Fruit fly (Drosophila melanogaster): ENCODE results near the gene CG5114.

CG5114 gene

dm6 chr3L:15013957-15014692 is 31.5 kb downstream of the CG5114 start, which contains the start of gene Reck (continued):
- TF ChIP-seq CG2875 (GFP tag; optimal IDR thresholded peaks at IDR 0.05) (peak; percentile 76), CG34422 (GFP tag; IDR thresholded peaks at IDR 0.05) (peak; percentile 78), Atf3 (GFP tag; optimal IDR thresholded peaks at IDR 0.05) (peak; percentile 3), nerfin-2 (GFP tag; IDR thresholded peaks at IDR 0.05; ENCODE audit: partially characterized antibody) (no peak), chn (GFP tag; optimal IDR thresholded peaks at IDR 0.05) (peak; percentile 38), CG4820 (GFP tag; optimal IDR thresholded peaks at IDR 0.05) (peak; percentile 78), CG17829 (tag; optimal IDR thresholded peaks at IDR 0.05) (peak; percentile 89), CG6791 (GFP tag; IDR thresholded peaks at IDR 0.05; ENCODE audit: partially characterized antibody) (no peak), Ets97D (GFP tag; optimal IDR thresholded peaks at IDR 0.05) (peak; percentile 29), Fer3 (tag; optimal IDR thresholded peaks at IDR 0.05) (peak; percentile 79), nom (GFP tag; optimal IDR thresholded peaks at IDR 0.05) (peak; percentile 80), hbn (GFP tag; IDR thresholded peaks at IDR 0.05; ENCODE audit: partially characterized antibody) (no peak), zfh2 (GFP tag; optimal IDR thresholded peaks at IDR 0.05) (no peak), Poxn (GFP tag; IDR thresholded peaks at IDR 0.05) (no peak), CG13424 (tag; optimal IDR thresholded peaks at IDR 0.05) (peak; percentile 81), CG10321 (GFP tag; IDR thresholded peaks at IDR 0.05) (peak; percentile 59; the same call in 1 of the 2 replicates), slbo (GFP tag; IDR thresholded peaks at IDR 0.05) (peak; percentile 77), CG10147 (GFP tag; optimal IDR thresholded peaks at IDR 0.05) (peak; percentile 76), gsb (GFP tag; IDR thresholded peaks at IDR 0.05) (peak; percentile 47; the same call in 1 of the 2 replicates), CG11398 (GFP tag; optimal IDR thresholded peaks at IDR 0.05) (no peak), corto (GFP tag; optimal IDR thresholded peaks at IDR 0.05) (peak; percentile 48), ATbp (GFP tag; optimal IDR thresholded peaks at IDR 0.05) (peak; percentile 83), CG16863 (GFP tag; optimal IDR thresholded peaks at IDR 0.05) (peak; percentile 42), CG10959 (GFP tag; IDR thresholded peaks at IDR 0.05) (peak; percentile 66), ewg (GFP tag; optimal IDR thresholded peaks at IDR 0.05) (peak; percentile 71), Hmx (GFP tag; optimal IDR thresholded peaks at IDR 0.05) (no peak), CG14965 (GFP tag; optimal IDR thresholded peaks at IDR 0.05; ENCODE audit: borderline replicate concordance) (no peak), CG15269 (tag; optimal IDR thresholded peaks at IDR 0.05) (peak; percentile 83), CG10462 (GFP tag; optimal IDR thresholded peaks at IDR 0.05) (peak; percentile 42), Stat92E (GFP tag; optimal IDR thresholded peaks at IDR 0.05) (peak in 1 of 3 experiments; percentile 27), CrebB (tag; optimal IDR thresholded peaks at IDR 0.05) (peak; percentile 52), E2f2 (GFP tag; IDR thresholded peaks at IDR 0.05) (peak; percentile 75), CG30020 (tag; optimal IDR thresholded peaks at IDR 0.05) (no peak), bcd (GFP tag; optimal IDR thresholded peaks at IDR 0.05) (peak; percentile 77), CG2120 (GFP tag; optimal IDR thresholded peaks at IDR 0.05) (peak; percentile 66), CG12104 (GFP tag; optimal IDR thresholded peaks at IDR 0.05) (peak; percentile 87), otp (GFP tag; IDR thresholded peaks at IDR 0.05) (peak; percentile 79; the same call in 2 of the 3 replicates), pnt (GFP tag; optimal IDR thresholded peaks at IDR 0.05) (peak; percentile 32), Optix (GFP tag; IDR thresholded peaks at IDR 0.05) (peak; percentile 68; the same call in 2 of the 3 replicates), Aef1 (GFP tag; IDR thresholded peaks at IDR 0.05) (peak; percentile 73), dpn (GFP tag; optimal IDR thresholded peaks at IDR 0.05) (peak; percentile 33 to 82), kni (GFP tag; optimal IDR thresholded peaks at IDR 0.05) (no peak), Nf-YB (GFP tag; optimal IDR thresholded peaks at IDR 0.05) (peak; percentile 65), ems (GFP tag; optimal IDR thresholded peaks at IDR 0.05) (peak; percentile 50), unpg (GFP tag; optimal IDR thresholded peaks at IDR 0.05) (peak; percentile 91), CTCF (GFP tag; optimal IDR thresholded peaks at IDR 0.05) (peak; percentile 59), CG18262 (tag; optimal IDR thresholded peaks at IDR 0.05) (peak; percentile 86), CG4404 (GFP tag; IDR thresholded peaks at IDR 0.05) (no peak), ab (GFP tag; optimal IDR thresholded peaks at IDR 0.05) (no peak)

Measured in whole organism, embryonic.